ENCODE assay signal across 5 worm cellular contexts in the genomic region with DNA sequence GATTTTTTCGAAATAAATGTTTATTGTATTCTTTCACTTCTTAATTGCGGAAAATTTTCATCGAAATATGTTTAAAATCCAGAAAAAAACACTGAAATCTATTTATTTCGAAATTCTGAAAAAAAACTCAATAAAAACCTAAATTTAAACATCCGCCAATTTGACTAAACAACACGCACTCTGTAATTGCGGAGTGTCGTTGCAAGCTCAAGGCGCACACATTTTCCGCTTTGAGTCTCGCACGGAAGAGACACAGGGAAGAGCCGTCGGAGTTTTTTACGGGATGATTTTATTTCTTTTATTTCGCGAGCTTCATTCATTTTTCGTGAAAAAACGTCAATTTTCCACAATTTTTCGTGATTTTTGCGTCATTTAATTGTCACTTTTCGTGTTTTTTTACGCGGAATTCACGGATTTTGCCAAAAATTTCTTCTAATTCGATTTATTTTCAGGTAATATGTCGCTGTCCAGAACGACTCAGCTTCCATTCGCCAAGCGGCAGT.
TF ChIP-seq lines count a peak whose summit lies in the region.

A gene (plus strand): TSS at position 453 of the 503 bp plus-strand sequence.

TF ChIP-seq in whole organism, L1 larva, 84 proteins besides CTCF, POLR2A, EP300 and RAD21 (continues in another document):
- TF ChIP-seq mdl-1 (tag; optimal IDR thresholded peaks at IDR 0.05; lab: Kevin White, UChicago) (peak in 1 of 2 experiments; percentile 94), swsn-7 (tag; optimal IDR thresholded peaks at IDR 0.05; lab: Kevin White, UChicago) (peak; percentile 97), aha-1 (tag; optimal IDR thresholded peaks at IDR 0.05; lab: Kevin White, UChicago) (peak; percentile 82), nhr-76 (tag; optimal IDR thresholded peaks at IDR 0.05; lab: Kevin White, UChicago) (no peak), lin-15B (tag; optimal IDR thresholded peaks at IDR 0.05; lab: Kevin White, UChicago) (peak; percentile 98), grh-1 (GFP tag; IDR thresholded peaks at IDR 0.05; lab: Robert Waterston, UW) (peak; percentile 90), hlh-17 (GFP tag; optimal IDR thresholded peaks at IDR 0.05; lab: Kevin White, UChicago; ENCODE audit: borderline replicate concordance) (no peak), ztf-11 (tag; optimal IDR thresholded peaks at IDR 0.05; lab: Kevin White, UChicago) (peak in 1 of 2 experiments; percentile 72), pag-3 (tag; optimal IDR thresholded peaks at IDR 0.05; lab: Kevin White, UChicago; ENCODE audit: borderline replicate concordance, insufficient read depth) (no peak), tlp-1 (tag; optimal IDR thresholded peaks at IDR 0.05; lab: Kevin White, UChicago) (no peak), fos-1 (tag; optimal IDR thresholded peaks at IDR 0.05; lab: Kevin White, UChicago) (peak; percentile 96), lir-3 (tag; optimal IDR thresholded peaks at IDR 0.05; lab: Kevin White, UChicago; ENCODE audit: poor library complexity) (peak; percentile 89), pqm-1 (tag; optimal IDR thresholded peaks at IDR 0.05; lab: Kevin White, UChicago) (peak; percentile 56), xbp-1 (tag; optimal IDR thresholded peaks at IDR 0.05; lab: Kevin White, UChicago) (peak; percentile 97), unc-86 (tag; optimal IDR thresholded peaks at IDR 0.05; lab: Kevin White, UChicago) (peak; percentile 98), dsc-1 (tag; optimal IDR thresholded peaks at IDR 0.05; lab: Kevin White, UChicago) (peak; percentile 97)

TF ChIP-seq in whole organism, L3 larva, 47 proteins besides CTCF, POLR2A, EP300 and RAD21 (continues in another document):
- TF ChIP-seq snpc-4 (tag; optimal IDR thresholded peaks at IDR 0.05; lab: Kevin White, UChicago) (peak; percentile 92), ceh-16 (tag; optimal IDR thresholded peaks at IDR 0.05; lab: Kevin White, UChicago) (peak; percentile 51), nhr-28 (tag; optimal IDR thresholded peaks at IDR 0.05; lab: Kevin White, UChicago) (no peak), pha-4 (tag; optimal IDR thresholded peaks at IDR 0.05; lab: Kevin White, UChicago) (peak; percentile 99), mml-1 (tag; optimal IDR thresholded peaks at IDR 0.05; lab: Kevin White, UChicago) (no peak), egl-5 (tag; optimal IDR thresholded peaks at IDR 0.05; lab: Kevin White, UChicago) (peak; percentile 100), egl-27 (tag; optimal IDR thresholded peaks at IDR 0.05; lab: Kevin White, UChicago) (peak; percentile 27), lin-15B (tag; optimal IDR thresholded peaks at IDR 0.05; lab: Kevin White, UChicago) (peak; percentile 99), jun-1 (tag; optimal IDR thresholded peaks at IDR 0.05; lab: Kevin White, UChicago) (peak; percentile 91), ama-1 (optimal IDR thresholded peaks at IDR 0.05; lab: Kevin White, UChicago) (peak; percentile 65), nhr-43 (tag; optimal IDR thresholded peaks at IDR 0.05; lab: Kevin White, UChicago; ENCODE audit: poor library complexity, severe bottlenecking) (peak; percentile 89), mdl-1 (tag; optimal IDR thresholded peaks at IDR 0.05; lab: Kevin White, UChicago) (peak; percentile 33), nhr-12 (tag; optimal IDR thresholded peaks at IDR 0.05; lab: Kevin White, UChicago) (no peak), skn-1 (tag; optimal IDR thresholded peaks at IDR 0.05; lab: Kevin White, UChicago) (peak; percentile 91), sea-2 (GFP tag; optimal IDR thresholded peaks at IDR 0.05; lab: Kevin White, UChicago) (no peak), nhr-67 (tag; optimal IDR thresholded peaks at IDR 0.05; lab: Kevin White, UChicago) (peak; percentile 50), nhr-11 (tag; optimal IDR thresholded peaks at IDR 0.05; lab: Kevin White, UChicago) (peak; percentile 73)

TF ChIP-seq in whole organism, early embryonic, 17 proteins besides CTCF, POLR2A, EP300 and RAD21:
- no peak for TF ChIP-seq ceh-36 (tag; optimal IDR thresholded peaks at IDR 0.05; lab: Kevin White, UChicago)
- TF ChIP-seq hmbx-1 (tag; optimal IDR thresholded peaks at IDR 0.05; lab: Kevin White, UChicago): no peak
- peak; percentile 90 for TF ChIP-seq F13C5.2 (tag; optimal IDR thresholded peaks at IDR 0.05; lab: Kevin White, UChicago)
- no peak for TF ChIP-seq tbx-11 (GFP tag; IDR thresholded peaks at IDR 0.05; lab: Robert Waterston, UW)
- no peak for TF ChIP-seq aly-1 (tag; optimal IDR thresholded peaks at IDR 0.05; lab: Kevin White, UChicago)
- no peak for TF ChIP-seq pes-1 (GFP tag; IDR thresholded peaks at IDR 0.05; lab: Robert Waterston, UW)

TF ChIP-seq in whole organism, midembryonic, 9 proteins besides CTCF, POLR2A, EP300 and RAD21:
- TF ChIP-seq T22C8.4 (GFP tag; IDR thresholded peaks at IDR 0.05; lab: Robert Waterston, UW): peak; percentile 32; the same call in 1 of the 2 replicates
- no peak for TF ChIP-seq ref-1 (GFP tag; conservative IDR thresholded peaks at IDR 0.05; lab: Robert Waterston, UW)
- TF ChIP-seq klf-2 (GFP tag; conservative IDR thresholded peaks at IDR 0.05; lab: Robert Waterston, UW): no peak; the same call in 1 of the 2 replicates
- TF ChIP-seq tab-1 (GFP tag; IDR thresholded peaks at IDR 0.05; lab: Robert Waterston, UW): no peak
- TF ChIP-seq flt-1 (GFP tag; IDR thresholded peaks at IDR 0.05; lab: Robert Waterston, UW): peak; percentile 43; the same call in 1 of the 2 replicates
- TF ChIP-seq ztf-23 (GFP tag; IDR thresholded peaks at IDR 0.05; lab: Robert Waterston, UW): 0 out of 2 replicates have a peak, but pooled peaks have one; percentile 49
- peak; percentile 36; the same call in 1 of the 2 replicates for TF ChIP-seq ztf-29 (GFP tag; IDR thresholded peaks at IDR 0.05; lab: Robert Waterston, UW)
- no peak for TF ChIP-seq med-1 (GFP tag; optimal IDR thresholded peaks at IDR 0.05; lab: Kevin White, UChicago; ENCODE audit: insufficient read depth)
- peak; percentile 70 for TF ChIP-seq cog-1 (tag; optimal IDR thresholded peaks at IDR 0.05; lab: Kevin White, UChicago)
TF ChIP-seq in whole organism, midembryonic: peak in this region for 5.

TF ChIP-seq in whole organism, young adult, 124 proteins besides CTCF, POLR2A, EP300 and RAD21 (continues in another document):
- TF ChIP-seq hmg-20 (GFP tag; IDR thresholded peaks at IDR 0.05; lab: Robert Waterston, UW): no peak
- peak; percentile 93 for TF ChIP-seq dox-1 (GFP tag; IDR thresholded peaks at IDR 0.05; lab: Robert Waterston, UW)
- TF ChIP-seq lin-35 (GFP tag; optimal IDR thresholded peaks at IDR 0.05; lab: Kevin White, UChicago): peak; percentile 46 to 98 (median 75)
- TF ChIP-seq F39B2.1 (GFP tag; IDR thresholded peaks at IDR 0.05; lab: Robert Waterston, UW): no peak
- peak; percentile 24 for TF ChIP-seq xnd-1 (tag; optimal IDR thresholded peaks at IDR 0.05; lab: Kevin White, UChicago)
- no peak for TF ChIP-seq athp-1 (tag; optimal IDR thresholded peaks at IDR 0.05; lab: Kevin White, UChicago)
- TF ChIP-seq C06A6.2 (GFP tag; conservative IDR thresholded peaks at IDR 0.05; lab: Robert Waterston, UW): 0 out of 2 replicates have a peak, but pooled peaks have one; percentile 34
- 0 out of 2 replicates have a peak, but pooled peaks have one; percentile 49 for TF ChIP-seq Y95B8A.8 (GFP tag; IDR thresholded peaks at IDR 0.05; lab: Robert Waterston, UW)
- no peak for TF ChIP-seq nhr-179 (tag; optimal IDR thresholded peaks at IDR 0.05; lab: Kevin White, UChicago)
- TF ChIP-seq attf-6 (GFP tag; IDR thresholded peaks at IDR 0.05; lab: Robert Waterston, UW): peak; percentile 99
- TF ChIP-seq F55B11.4 (tag; optimal IDR thresholded peaks at IDR 0.05; lab: Kevin White, UChicago; ENCODE audit: borderline replicate concordance, insufficient read depth): no peak
- no peak for TF ChIP-seq ccch-3 (GFP tag; optimal IDR thresholded peaks at IDR 0.05; lab: Kevin White, UChicago)
- peak; percentile 5 for TF ChIP-seq atf-7 (tag; optimal IDR thresholded peaks at IDR 0.05; lab: Kevin White, UChicago)
- TF ChIP-seq cebp-1 (GFP tag; IDR thresholded peaks at IDR 0.05; lab: Robert Waterston, UW): peak; percentile 70
- peak; percentile 91 for TF ChIP-seq cebp-1 (tag; optimal IDR thresholded peaks at IDR 0.05; lab: Kevin White, UChicago)
- no peak for TF ChIP-seq B0035.1 (tag; optimal IDR thresholded peaks at IDR 0.05; lab: Kevin White, UChicago)
- TF ChIP-seq tbx-9 (tag; optimal IDR thresholded peaks at IDR 0.05; lab: Kevin White, UChicago; ENCODE audit: borderline replicate concordance): no peak
- 0 out of 2 replicates have a peak, but pooled peaks have one; percentile 17 for TF ChIP-seq ceh-100 (GFP tag; IDR thresholded peaks at IDR 0.05; lab: Robert Waterston, UW)
- TF ChIP-seq him-1 (tag; optimal IDR thresholded peaks at IDR 0.05; lab: Kevin White, UChicago): peak; percentile 50
- no peak for TF ChIP-seq sdz-38 (tag; optimal IDR thresholded peaks at IDR 0.05; lab: Kevin White, UChicago)
- peak; percentile 83 for TF ChIP-seq Y53G8AR.9 (GFP tag; conservative IDR thresholded peaks at IDR 0.05; lab: Robert Waterston, UW)
- peak; percentile 75 for TF ChIP-seq ceh-91 (GFP tag; IDR thresholded peaks at IDR 0.05; lab: Robert Waterston, UW)
- no peak for TF ChIP-seq mes-4 (tag; optimal IDR thresholded peaks at IDR 0.05; lab: Kevin White, UChicago)
- peak; percentile 76 for TF ChIP-seq madf-3 (GFP tag; IDR thresholded peaks at IDR 0.05; lab: Robert Waterston, UW)
- TF ChIP-seq F37B4.10 (GFP tag; IDR thresholded peaks at IDR 0.05; lab: Robert Waterston, UW): no peak
- TF ChIP-seq Y79H2A.3 (GFP tag; conservative IDR thresholded peaks at IDR 0.05; lab: Robert Waterston, UW): no peak
- no peak for TF ChIP-seq F52B5.7 (tag; optimal IDR thresholded peaks at IDR 0.05; lab: Kevin White, UChicago)
- TF ChIP-seq ztf-3 (GFP tag; optimal IDR thresholded peaks at IDR 0.05; lab: Kevin White, UChicago): no peak
- peak; percentile 89 for TF ChIP-seq lin-40 (tag; optimal IDR thresholded peaks at IDR 0.05; lab: Kevin White, UChicago)
- no peak for TF ChIP-seq F57A8.1 (GFP tag; optimal IDR thresholded peaks at IDR 0.05; lab: Kevin White, UChicago)
- TF ChIP-seq nfya-1 (tag; optimal IDR thresholded peaks at IDR 0.05; lab: Kevin White, UChicago; ENCODE audit: borderline replicate concordance, insufficient read depth): no peak
- no peak for TF ChIP-seq hlh-12 (tag; optimal IDR thresholded peaks at IDR 0.05; lab: Kevin White, UChicago)
- TF ChIP-seq nfya-2 (GFP tag; IDR thresholded peaks at IDR 0.05; lab: Robert Waterston, UW): no peak
- TF ChIP-seq dpff-1 (tag; optimal IDR thresholded peaks at IDR 0.05; lab: Kevin White, UChicago): no peak
- TF ChIP-seq hmg-1.2 (GFP tag; IDR thresholded peaks at IDR 0.05; lab: Robert Waterston, UW): peak; percentile 66
- TF ChIP-seq K11D2.4 (GFP tag; IDR thresholded peaks at IDR 0.05; lab: Robert Waterston, UW): peak; percentile 79
- no peak for TF ChIP-seq hlh-26 (GFP tag; conservative IDR thresholded peaks at IDR 0.05; lab: Robert Waterston, UW)
- no peak for TF ChIP-seq C17E4.6 (GFP tag; IDR thresholded peaks at IDR 0.05; lab: Robert Waterston, UW)
- peak; percentile 86 for TF ChIP-seq ceh-27 (GFP tag; optimal IDR thresholded peaks at IDR 0.05; lab: Kevin White, UChicago)
